Worm (Caenorhabditis elegans) whole organism, L3 larva: ENCODE results near the gene cup-4.

Experiments
- R02D3.7 ChIP-seq: fragments of 150-350 bp; optimal IDR thresholded peaks from 2 replicates; lab custom pipeline; 2014; ENCODE audit warnings: missing biosample characterization, missing genetic modification characterization
- ZK546.5 ChIP-seq: sonication (generic microtip); optimal IDR thresholded peaks from 2 replicates; lab custom pipeline; 2017; ENCODE audit warnings: missing biosample characterization, missing genetic modification characterization
- ama-1 ChIP-seq: fragments of 150-350 bp; optimal IDR thresholded peaks from 2 replicates; lab custom pipeline; 2018
- ceh-28 ChIP-seq: fragments of 150-350 bp; optimal IDR thresholded peaks from 2 replicates; lab custom pipeline; 2014; ENCODE audit warnings: missing biosample characterization, missing genetic modification reagents, missing genetic modification characterization
- ceh-9 ChIP-seq: sonication (generic microtip); optimal IDR thresholded peaks from 2 replicates; lab custom pipeline; 2018; ENCODE audit warnings: missing biosample characterization, missing genetic modification characterization
- daf-12 ChIP-seq: fragments of 150-350 bp; optimal IDR thresholded peaks from 2 replicates; lab custom pipeline; 2014; ENCODE audit warnings: missing biosample characterization, missing genetic modification reagents, missing genetic modification characterization
- egl-27 ChIP-seq: sonication (generic microtip); optimal IDR thresholded peaks from 4 replicates; lab custom pipeline; 2017; ENCODE audit warnings: missing biosample characterization, missing genetic modification reagents, missing genetic modification characterization
- egl-5 ChIP-seq: fragments of 150-350 bp; optimal IDR thresholded peaks from 2 replicates; lab custom pipeline; 2017; ENCODE audit warnings: missing biosample characterization, missing genetic modification reagents, missing genetic modification characterization, inconsistent platforms
- elt-1 ChIP-seq: fragments of 150-350 bp; optimal IDR thresholded peaks from 2 replicates; lab custom pipeline; 2014; ENCODE audit warnings: missing biosample characterization, missing genetic modification characterization
- elt-2 ChIP-seq: sonication (generic microtip); optimal IDR thresholded peaks from 2 replicates; lab custom pipeline; 2016; ENCODE audit warnings: missing genetic modification reagents, mild to moderate bottlenecking, missing genetic modification characterization, missing compliant biosample characterization
- elt-3 ChIP-seq, 3 experiments: fragments of 150-350 bp in 1 of 3; sonication (generic microtip) in 2 of 3; optimal IDR thresholded peaks; 2 replicates in 2 of 3; 4 replicates in 1 of 3; lab custom pipeline; 2014 to 2017; ENCODE audit warnings: missing biosample characterization in 3 of 3, missing genetic modification characterization in 3 of 3
- fkh-2 ChIP-seq: fragments of 150-350 bp; optimal IDR thresholded peaks from 2 replicates; lab custom pipeline; 2014; ENCODE audit warnings: missing biosample characterization, missing genetic modification reagents, missing genetic modification characterization
- jun-1 ChIP-seq: fragments of 150-350 bp; optimal IDR thresholded peaks from 2 replicates; lab custom pipeline; 2014; ENCODE audit warnings: missing biosample characterization, missing genetic modification reagents, missing genetic modification characterization
- lin-15B ChIP-seq: fragments of 150-350 bp; optimal IDR thresholded peaks from 2 replicates; lab custom pipeline; 2014; ENCODE audit warnings: missing biosample characterization, missing genetic modification characterization
- lsy-12 ChIP-seq: sonication (generic microtip); optimal IDR thresholded peaks from 2 replicates; lab custom pipeline; 2016; ENCODE audit warnings: mild to moderate bottlenecking, missing genetic modification characterization, missing compliant biosample characterization
- mdl-1 ChIP-seq: fragments of 150-350 bp; optimal IDR thresholded peaks from 2 replicates; lab custom pipeline; 2014; ENCODE audit warnings: missing biosample characterization, missing genetic modification characterization
- nfya-1 ChIP-seq: sonication (generic microtip); optimal IDR thresholded peaks from 2 replicates; lab custom pipeline; 2017; ENCODE audit warnings: missing genetic modification characterization, mild to moderate bottlenecking, missing compliant biosample characterization, antibody characterized with exemption, moderate library complexity; ENCODE audit not compliant: insufficient read depth
- nhr-11 ChIP-seq: fragments of 150-350 bp; optimal IDR thresholded peaks from 2 replicates; lab custom pipeline; 2014; ENCODE audit warnings: missing biosample characterization, missing genetic modification characterization
- nhr-23 ChIP-seq: fragments of 150-350 bp; optimal IDR thresholded peaks from 2 replicates; lab custom pipeline; 2014; ENCODE audit warnings: missing biosample characterization, missing genetic modification reagents, missing genetic modification characterization
- nhr-237 ChIP-seq: fragments of 150-350 bp; optimal IDR thresholded peaks from 2 replicates; lab custom pipeline; 2014; ENCODE audit warnings: missing biosample characterization, missing genetic modification characterization
- nhr-25 ChIP-seq: sonication (generic microtip); optimal IDR thresholded peaks from 2 replicates; lab custom pipeline; 2017; ENCODE audit warnings: missing biosample characterization, missing genetic modification characterization
- nhr-28 ChIP-seq: fragments of 150-350 bp; optimal IDR thresholded peaks from 2 replicates; lab custom pipeline; 2014; ENCODE audit warnings: missing biosample characterization, missing genetic modification characterization
- nhr-43 ChIP-seq: sonication (generic microtip); optimal IDR thresholded peaks from 2 replicates; lab custom pipeline; 2016; ENCODE audit warnings: mild to moderate bottlenecking, missing genetic modification characterization, missing compliant biosample characterization; ENCODE audit not compliant: poor library complexity, severe bottlenecking
- nhr-67 ChIP-seq: fragments of 150-350 bp; optimal IDR thresholded peaks from 2 replicates; lab custom pipeline; 2014; ENCODE audit warnings: missing biosample characterization, missing genetic modification characterization
- pha-4 ChIP-seq: fragments of 150-350 bp; optimal IDR thresholded peaks from 2 replicates; lab custom pipeline; 2014; ENCODE audit warnings: missing biosample characterization, missing genetic modification reagents, missing genetic modification characterization
- pqm-1 ChIP-seq: fragments of 150-350 bp; optimal IDR thresholded peaks from 2 replicates; lab custom pipeline; 2017; ENCODE audit warnings: missing biosample characterization, missing genetic modification characterization, inconsistent platforms
- sea-2 ChIP-seq: fragments of 150-350 bp; sonication (generic microtip); optimal IDR thresholded peaks from 4 replicates; lab custom pipeline; 2014; ENCODE audit warnings: missing biosample characterization, missing genetic modification reagents, missing genetic modification characterization
- skn-1 ChIP-seq: fragments of 150-350 bp; optimal IDR thresholded peaks from 2 replicates; lab custom pipeline; 2014; ENCODE audit warnings: missing biosample characterization, missing genetic modification characterization
- unc-39 ChIP-seq: sonication (generic microtip); optimal IDR thresholded peaks from 4 replicates; lab custom pipeline; 2017; ENCODE audit warnings: missing biosample characterization, missing genetic modification characterization
- unc-62 ChIP-seq: fragments of 150-350 bp; sonication (generic microtip); optimal IDR thresholded peaks from 4 replicates; lab custom pipeline; 2014; ENCODE audit warnings: missing biosample characterization, missing genetic modification reagents, missing genetic modification characterization
- zag-1 ChIP-seq: fragments of 150-350 bp; optimal IDR thresholded peaks from 2 replicates; lab custom pipeline; 2014; ENCODE audit warnings: missing biosample characterization, missing genetic modification characterization
- ztf-11 ChIP-seq: fragments of 150-350 bp; optimal IDR thresholded peaks from 2 replicates; lab custom pipeline; 2014; ENCODE audit warnings: missing biosample characterization, missing genetic modification characterization

cup-4 gene

DNA sequence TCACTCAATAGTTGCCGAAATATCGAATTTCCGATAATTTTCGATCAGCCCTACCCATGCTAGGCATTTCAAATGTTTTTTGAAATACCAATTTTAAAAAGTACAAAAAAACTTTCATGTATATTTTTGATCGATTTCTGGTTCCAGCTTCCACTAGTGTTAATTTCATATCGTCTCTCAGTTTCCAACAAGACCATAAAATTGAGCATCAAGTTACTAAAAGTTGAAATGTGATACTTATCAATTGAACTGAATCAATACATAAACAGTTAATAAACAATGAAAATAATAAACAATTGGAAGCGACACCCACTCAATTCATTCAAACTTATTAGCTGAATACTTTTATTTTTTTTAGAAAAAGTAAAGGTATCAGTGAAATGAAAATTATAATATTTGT is at the start of gene cup-4:
Gene cup-4 (plus strand): TSS at position 301 of the 400 bp plus-strand sequence.
- no peak for TF ChIP-seq nhr-237 (tag; lab: Kevin White, UChicago)
- no peak for TF ChIP-seq ceh-9 (tag; lab: Kevin White, UChicago)

DNA sequence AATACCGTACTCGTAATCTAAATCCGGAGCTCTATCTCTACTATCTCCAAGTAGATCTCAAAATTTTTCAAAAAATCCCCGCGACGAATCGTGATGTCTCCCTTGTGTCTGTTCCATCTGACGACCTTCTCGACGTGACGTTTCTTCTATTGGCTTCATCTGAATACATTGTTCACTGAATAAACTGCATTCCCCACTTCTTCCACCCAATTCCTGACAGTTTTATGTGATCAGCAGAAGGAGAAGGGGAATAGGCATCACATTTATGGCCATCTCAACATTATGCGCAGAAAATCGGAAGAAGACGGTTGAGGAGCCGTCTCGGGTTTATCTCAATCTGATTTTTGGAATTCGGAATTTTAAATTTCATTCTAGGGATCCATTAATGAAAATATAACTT is 47.3 kb upstream of the cup-4 start:
- TF ChIP-seq egl-5 (tag; lab: Kevin White, UChicago) (peak; percentile 100), sea-2 (GFP tag; lab: Kevin White, UChicago) (no peak)

DNA sequence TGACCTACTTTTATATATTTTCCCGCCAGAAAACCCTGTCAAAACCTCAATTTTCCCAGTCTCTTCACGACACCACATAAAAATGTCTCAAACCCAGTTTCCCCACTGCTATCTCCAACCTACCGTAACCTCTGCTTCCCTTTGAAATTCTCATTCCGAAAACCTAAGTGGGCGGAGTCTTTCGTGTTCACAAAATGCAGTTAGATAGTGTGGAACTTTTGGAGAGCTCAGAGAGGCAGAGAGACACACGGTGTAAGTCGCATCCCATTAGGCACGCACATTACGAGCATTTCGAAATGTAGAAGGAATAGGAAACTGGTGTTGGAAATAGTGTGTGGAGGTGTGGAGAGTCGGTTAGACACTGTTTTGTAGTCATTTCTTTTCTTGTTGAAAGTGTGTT is 46.4 kb upstream of the cup-4 start:
- peak; percentile 100 for TF ChIP-seq egl-5 (tag; lab: Kevin White, UChicago)
- TF ChIP-seq nfya-1 (tag; lab: Kevin White, UChicago), result peak; percentile 69
- TF ChIP-seq fkh-2 (tag; lab: Kevin White, UChicago), result no peak
- TF ChIP-seq mdl-1 (tag; lab: Kevin White, UChicago), result no peak
- TF ChIP-seq nhr-25 (tag; lab: Kevin White, UChicago), result no peak
- no peak for TF ChIP-seq unc-39 (tag; lab: Kevin White, UChicago)
- no peak for TF ChIP-seq ceh-28 (tag; lab: Kevin White, UChicago)

DNA sequence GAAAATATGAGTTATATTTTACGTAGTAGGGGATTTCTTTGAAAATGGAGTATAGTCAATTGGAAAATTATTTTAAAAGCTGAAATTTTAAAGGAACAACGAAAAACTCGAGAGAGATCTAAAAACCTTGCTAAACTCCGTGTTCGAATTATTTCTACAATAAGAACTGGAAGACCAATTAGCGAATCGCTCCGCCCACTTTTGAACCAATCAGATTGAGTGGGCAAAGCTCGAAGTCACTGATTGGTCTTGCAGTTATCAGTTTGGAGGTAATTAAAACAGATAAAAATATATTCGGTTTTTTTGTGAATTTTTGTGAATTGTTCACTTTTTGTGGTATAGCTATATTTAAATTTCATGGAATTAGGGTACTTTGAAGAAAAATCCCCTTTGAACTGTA is 43.0 kb upstream of the cup-4 start:
- TF ChIP-seq zag-1 (tag; lab: Kevin White, UChicago) (no peak), elt-1 (tag; lab: Kevin White, UChicago) (no peak), nfya-1 (tag; lab: Kevin White, UChicago) (peak; percentile 98), unc-39 (tag; lab: Kevin White, UChicago) (no peak)
- TF ChIP-seq, all 47 proteins: peak for 1

DNA sequence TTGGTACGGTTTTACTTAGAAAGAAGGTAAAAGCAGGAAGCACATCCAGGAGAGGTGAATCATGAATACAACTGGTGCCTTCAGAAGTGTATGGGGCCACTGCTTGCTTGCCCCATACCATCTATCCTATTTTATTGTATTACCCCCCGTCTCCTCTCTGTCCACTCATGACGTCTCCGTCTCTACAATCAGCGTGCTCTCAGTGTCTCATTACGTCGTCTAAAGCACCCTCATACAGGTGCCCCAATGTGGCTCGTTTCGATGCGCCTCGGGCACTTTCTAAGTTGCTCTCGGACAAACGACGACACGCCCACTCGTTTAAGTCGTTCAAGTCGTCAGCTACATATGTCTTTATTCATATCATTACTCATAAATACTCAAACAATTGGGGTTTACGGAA is 42.2 kb upstream of the cup-4 start:
- TF ChIP-seq lsy-12 (tag; lab: Kevin White, UChicago), result no peak
- TF ChIP-seq daf-12 (tag; lab: Kevin White, UChicago), result no peak
- no peak for TF ChIP-seq nhr-237 (tag; lab: Kevin White, UChicago)
- no peak for TF ChIP-seq pqm-1 (tag; lab: Kevin White, UChicago)
- TF ChIP-seq skn-1 (tag; lab: Kevin White, UChicago), result no peak
- peak; percentile 100 for TF ChIP-seq egl-5 (tag; lab: Kevin White, UChicago)

DNA sequence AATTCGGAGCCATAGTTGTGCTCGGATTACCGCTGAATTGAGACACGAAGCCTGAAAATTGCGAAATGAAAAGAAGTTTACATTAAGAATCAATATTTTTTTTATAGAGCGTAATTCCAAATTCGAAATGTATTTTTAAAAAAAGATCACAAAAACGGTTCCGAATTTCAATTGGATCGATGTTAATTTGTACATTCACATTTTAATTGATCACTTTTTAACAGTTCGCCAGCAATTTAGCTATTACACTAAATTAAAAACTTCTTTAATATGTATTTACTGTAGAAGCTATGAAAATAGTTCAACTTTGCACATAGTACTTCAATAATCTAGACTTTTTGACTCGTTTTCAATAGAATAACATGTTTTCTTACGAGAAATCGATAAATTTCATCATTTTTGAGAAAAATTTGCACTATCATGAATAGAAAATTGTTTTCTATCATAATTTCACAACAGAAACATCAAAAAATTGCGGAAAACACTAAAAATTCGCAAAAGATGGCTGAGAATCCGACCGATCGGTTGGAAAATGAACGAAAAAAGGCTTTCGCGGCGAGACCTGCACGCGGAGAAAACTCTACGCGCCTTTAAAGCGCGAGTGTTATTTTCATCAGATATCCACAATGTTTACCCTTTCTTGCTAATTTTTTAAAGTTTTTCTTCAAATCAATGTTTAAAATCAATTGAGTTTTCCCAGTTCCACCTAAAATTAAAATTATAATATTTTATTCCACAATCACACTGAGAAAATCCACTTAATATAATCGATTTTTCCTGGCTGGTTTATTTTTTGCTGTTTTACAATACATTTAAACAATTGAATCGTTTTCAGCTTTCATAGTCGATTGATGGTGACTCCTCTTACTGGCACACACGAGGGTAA is 37.5 kb upstream of the cup-4 start, which contains the start of the genes egl-45 and kcmf-1:
Gene egl-45 (minus strand): TSS at position 51 of the 886 bp plus-strand sequence.
Gene kcmf-1 (plus strand): TSS at position 836 of the 886 bp plus-strand sequence.
- TF ChIP-seq lin-15B (peak; percentile 42), sea-2 (GFP tag; lab: Kevin White, UChicago) (no peak), unc-62 (GFP tag; lab: Kevin White, UChicago) (no peak), nfya-1 (tag; lab: Kevin White, UChicago) (peak; percentile 57), nhr-23 (tag; lab: Kevin White, UChicago) (peak; percentile 6), nhr-25 (tag; lab: Kevin White, UChicago) (peak; percentile 21), pha-4 (tag; lab: Kevin White, UChicago) (peak; percentile 71), egl-5 (tag; lab: Kevin White, UChicago) (peak; percentile 97)

DNA sequence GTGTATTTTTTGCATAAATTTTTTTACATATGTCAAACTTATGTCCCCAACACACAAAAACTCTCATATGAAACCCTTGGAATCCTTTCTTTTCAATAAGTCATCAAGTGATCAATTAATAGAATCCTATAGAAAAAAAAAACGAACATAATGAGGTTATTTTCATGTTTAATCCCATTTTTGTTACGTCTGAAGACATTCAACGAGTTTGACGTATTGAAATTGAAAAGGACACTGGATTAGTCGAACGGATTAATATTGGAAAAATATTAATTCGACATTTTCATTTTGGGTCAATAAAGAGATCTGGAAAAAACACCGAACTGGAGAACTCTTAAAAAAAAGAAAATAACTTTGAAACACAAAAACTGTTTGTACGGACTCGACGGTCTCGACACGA is 33.8 kb upstream of the cup-4 start:
- no peak for TF ChIP-seq elt-2
- TF ChIP-seq sea-2 (GFP tag; lab: Kevin White, UChicago), result no peak
- no peak for TF ChIP-seq nhr-43 (tag; lab: Kevin White, UChicago)
- TF ChIP-seq elt-3 (tag; optimal IDR thresholded peaks at IDR 0.05; lab: Kevin White, UChicago), result no peak
- no peak for TF ChIP-seq elt-1 (tag; lab: Kevin White, UChicago)
- no peak for TF ChIP-seq unc-39 (tag; lab: Kevin White, UChicago)
- no peak for TF ChIP-seq nhr-28 (tag; lab: Kevin White, UChicago)
- no peak for TF ChIP-seq nhr-237 (tag; lab: Kevin White, UChicago)
- TF ChIP-seq R02D3.7 (tag; lab: Kevin White, UChicago), result no peak
- no peak for TF ChIP-seq skn-1 (tag; lab: Kevin White, UChicago)
- no peak for TF ChIP-seq egl-27 (tag; lab: Kevin White, UChicago)
- TF ChIP-seq ztf-11, result no peak
- TF ChIP-seq nhr-67 (tag; lab: Kevin White, UChicago), result no peak
- no peak for TF ChIP-seq ceh-9 (tag; lab: Kevin White, UChicago)
- no peak for TF ChIP-seq ama-1
- no peak for TF ChIP-seq nhr-11
- TF ChIP-seq pqm-1 (tag; lab: Kevin White, UChicago), result no peak
- TF ChIP-seq ZK546.5 (tag; lab: Kevin White, UChicago), result no peak
- no peak for TF ChIP-seq pha-4 (tag; lab: Kevin White, UChicago)
- no peak for TF ChIP-seq jun-1 (tag; lab: Kevin White, UChicago)
